Fruit fly (Drosophila melanogaster): ENCODE measurements around the gene Nup35.
A peak's percentile ranks its signal among the peaks of the same experiment; 100 is the strongest.

Nup35 gene

dm6 chrX:18684928-18685327 lies 36.9 kb downstream of the Nup35 start:
- TF ChIP-seq fd85E (GFP tag; optimal IDR thresholded peaks at IDR 0.05) (no peak), net (GFP tag; optimal IDR thresholded peaks at IDR 0.05) (no peak), CG1621 (tag; optimal IDR thresholded peaks at IDR 0.05) (no peak), CG15336 (GFP tag; IDR thresholded peaks at IDR 0.05) (no peak), fkh (GFP tag; optimal IDR thresholded peaks at IDR 0.05) (no peak)

dm6 chrX:18685726-18686125 lies 37.7 kb downstream of the Nup35 start, which contains the start of gene phtm:
phtm (plus strand) TSS chrX:18685766.
- TF ChIP-seq Eip78C (GFP tag) (no peak), dsx (GFP tag; optimal IDR thresholded peaks at IDR 0.05; ENCODE audit: poor library complexity, severe bottlenecking) (no peak), Blimp-1 (GFP tag; optimal IDR thresholded peaks at IDR 0.05) (peak; percentile 91), CG11902 (GFP tag; optimal IDR thresholded peaks at IDR 0.05) (no peak), fkh (GFP tag; optimal IDR thresholded peaks at IDR 0.05) (no peak), CG11294 (GFP tag; IDR thresholded peaks at IDR 0.05) (no peak)

dm6 chrX:18692948-18693502 lies 45.0 kb downstream of the Nup35 start, which contains the start of gene Cyp18a1:
Cyp18a1 (minus strand) TSS chrX:18693042.
- TF ChIP-seq net (GFP tag; optimal IDR thresholded peaks at IDR 0.05) (no peak), CG8319 (GFP tag; optimal IDR thresholded peaks at IDR 0.05) (no peak), Sox15 (GFP tag; optimal IDR thresholded peaks at IDR 0.05) (no peak)

DNA sequence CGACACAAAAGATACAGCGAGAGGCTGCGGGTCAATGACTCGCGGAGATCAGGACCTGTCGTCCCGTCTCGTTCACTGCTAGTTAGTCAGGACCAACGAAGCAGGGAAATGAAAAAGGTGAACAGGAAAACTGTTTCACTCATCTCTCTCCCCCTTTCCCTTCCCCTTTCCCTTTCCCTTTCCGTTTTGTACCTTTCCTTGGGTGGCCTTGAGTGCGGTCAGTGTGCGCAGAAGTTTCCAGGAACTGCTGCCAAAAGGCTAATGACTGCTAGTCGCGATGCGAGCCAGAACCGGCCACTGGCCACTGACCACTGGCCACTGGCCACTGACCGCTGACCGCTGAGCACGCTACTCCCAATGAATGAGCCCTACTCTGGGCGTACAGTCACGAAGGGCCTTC lies 47.6 kb downstream of the Nup35 start:
- peak in 1 of 2 experiments; percentile 73 for TF ChIP-seq ss (GFP tag; optimal IDR thresholded peaks at IDR 0.05)
- no peak for TF ChIP-seq topi (GFP tag; optimal IDR thresholded peaks at IDR 0.05)
- TF ChIP-seq svp (GFP tag) = no peak
